Fruit fly (Drosophila melanogaster) whole organism: ENCODE data around the gene CG17350.

Experiments
- CG8478 ChIP-seq: fragments of >200 bp; optimal IDR thresholded peaks from 2 replicates; lab custom pipeline; 2018; ENCODE audit warnings: inconsistent platforms
- Dll ChIP-seq: fragments of >200 bp; optimal IDR thresholded peaks from 2 replicates; lab custom pipeline; 2017
- EcR ChIP-seq, 2 experiments: fragments of >200 bp; optimal IDR thresholded peaks; 2 replicates each; lab custom pipeline; 2017; ENCODE audit warnings: missing biosample characterization in 2 of 2, missing genetic modification characterization in 2 of 2, missing genetic modification reagents in 2 of 2
- pan ChIP-seq: fragments of >200 bp; optimal IDR thresholded peaks from 2 replicates; lab custom pipeline; 2017
- psq ChIP-seq: fragments of >200 bp; optimal IDR thresholded peaks from 2 replicates; lab custom pipeline; 2017
- usp ChIP-seq: fragments of >200 bp; optimal IDR thresholded peaks from 2 replicates; lab custom pipeline; 2017; ENCODE audit warnings: missing biosample characterization, missing genetic modification characterization, mixed read lengths

- TF ChIP-seq usp (GFP tag; lab: Kevin White, UChicago) (no peak), EcR (GFP tag; optimal IDR thresholded peaks at IDR 0.05; lab: Kevin White, UChicago) (no peak), psq (lab: Kevin White, UChicago) (no peak), Dll (lab: Kevin White, UChicago) (no peak), CG8478 (lab: Kevin White, UChicago) (no peak), pan (lab: Kevin White, UChicago) (no peak)
These were observed 14.4 kb upstream of the CG17350 start for dm6 chr2L:19366301-19366700.
